Fruit fly (Drosophila melanogaster) whole organism, wandering third instar larva: ENCODE results near the gene CG10513.

Experiments
- Abd-B ChIP-seq: fragments of >200 bp; optimal IDR thresholded peaks from 2 replicates; lab custom pipeline; 2017; ENCODE audit warnings: missing biosample characterization, missing genetic modification characterization
- CG32264 ChIP-seq: fragments of 200-800 bp; sonication (Bioruptor generic); optimal IDR thresholded peaks from 2 replicates; lab custom pipeline; 2016; ENCODE audit warnings: missing biosample characterization, missing genetic modification characterization
- CG9705 ChIP-seq: fragments of 200-800 bp; sonication (Bioruptor generic); optimal IDR thresholded peaks from 2 replicates; lab custom pipeline; 2018; ENCODE audit warnings: missing biosample characterization, mild to moderate bottlenecking, missing genetic modification characterization
- CrebA ChIP-seq: fragments of 200-800 bp; sonication (Bioruptor generic); optimal IDR thresholded peaks from 2 replicates; lab custom pipeline; 2016; ENCODE audit warnings: missing biosample characterization, mild to moderate bottlenecking, missing genetic modification characterization, borderline replicate concordance
- Dfd ChIP-seq: fragments of >200 bp; optimal IDR thresholded peaks from 2 replicates; lab custom pipeline; 2017; ENCODE audit warnings: missing biosample characterization, missing genetic modification characterization
- Dif ChIP-seq: fragments of 200-275, 200-300 bp; sonication (Bioruptor generic); optimal IDR thresholded peaks from 2 replicates; lab custom pipeline; 2018; ENCODE audit warnings: missing biosample characterization, missing genetic modification characterization; ENCODE audit not compliant: partially characterized antibody
- GATAd ChIP-seq: sonication (Bioruptor generic); optimal IDR thresholded peaks from 2 replicates; lab custom pipeline; 2016; ENCODE audit warnings: missing biosample characterization, missing genetic modification characterization
- HLH106 ChIP-seq: fragments of 200-800 bp; optimal IDR thresholded peaks from 3 replicates; lab custom pipeline; 2019; ENCODE audit warnings: missing biosample characterization, mild to moderate bottlenecking, missing genetic modification characterization, moderate library complexity
- Hnf4 ChIP-seq: fragments of 200-800 bp; sonication (Bioruptor generic); optimal IDR thresholded peaks from 2 replicates; lab custom pipeline; 2016; ENCODE audit warnings: missing biosample characterization, mild to moderate bottlenecking, missing genetic modification characterization
- Hr78 ChIP-seq: fragments of >200 bp; optimal IDR thresholded peaks from 2 replicates; lab custom pipeline; 2017; ENCODE audit warnings: missing biosample characterization, missing genetic modification characterization
- Hr83 ChIP-seq: fragments of 200-300 bp; sonication (Bioruptor generic); optimal IDR thresholded peaks from 2 replicates; lab custom pipeline; 2016; ENCODE audit warnings: missing biosample characterization, mild to moderate bottlenecking, missing genetic modification characterization, moderate library complexity; ENCODE audit not compliant: poor library complexity, severe bottlenecking
- Jra ChIP-seq: sonication (Bioruptor generic); optimal IDR thresholded peaks from 2 replicates; lab custom pipeline; 2016; ENCODE audit warnings: missing biosample characterization, missing genetic modification characterization
- Mio ChIP-seq: sonication (Bioruptor generic); optimal IDR thresholded peaks from 2 replicates; lab custom pipeline; 2016; ENCODE audit warnings: missing biosample characterization, missing genetic modification characterization
- Myc ChIP-seq: fragments of >200 bp; optimal IDR thresholded peaks from 2 replicates; lab custom pipeline; 2017
- N ChIP-seq: fragments of >200 bp; optimal IDR thresholded peaks from 2 replicates; lab custom pipeline; 2018; ENCODE audit warnings: missing biosample characterization, missing external identifiers, missing genetic modification characterization
- OdsH ChIP-seq: fragments of 200-800 bp; sonication (Bioruptor generic); optimal IDR thresholded peaks from 2 replicates; lab custom pipeline; 2016; ENCODE audit warnings: missing biosample characterization, mild to moderate bottlenecking, missing genetic modification characterization
- Rel ChIP-seq, 2 experiments: fragments of 200-800 bp; sonication (Bioruptor generic) in 1 of 2; optimal IDR thresholded peaks; 2 replicates in 1 of 2; 3 replicates in 1 of 2; lab custom pipeline; 2016 to 2019; ENCODE audit warnings: mild to moderate bottlenecking in 2 of 2, missing biosample characterization in 2 of 2, missing genetic modification characterization in 2 of 2, moderate library complexity in 1 of 2
- Sp1 ChIP-seq: fragments of 200-800 bp; sonication (Bioruptor generic); optimal IDR thresholded peaks from 3 replicates; lab custom pipeline; 2019; ENCODE audit warnings: missing biosample characterization, mild to moderate bottlenecking, missing genetic modification characterization, moderate library complexity
- Vsx2 ChIP-seq: fragments of 200-300, 225-300 bp; sonication (Bioruptor generic); optimal IDR thresholded peaks from 2 replicates; lab custom pipeline; 2018; ENCODE audit warnings: missing biosample characterization, missing genetic modification characterization; ENCODE audit not compliant: partially characterized antibody
- br ChIP-seq: fragments of 200-800 bp; sonication (Bioruptor generic); optimal IDR thresholded peaks from 2 replicates; lab custom pipeline; 2016; ENCODE audit warnings: missing biosample characterization, missing genetic modification characterization
- brk ChIP-seq: fragments of 200-800 bp; sonication (Bioruptor generic); optimal IDR thresholded peaks from 2 replicates; lab custom pipeline; 2016; ENCODE audit warnings: missing biosample characterization, mild to moderate bottlenecking, missing genetic modification characterization
- dl ChIP-seq, 2 experiments: fragments of 175-275, 200-275 bp in 1 of 2; fragments of 200-275 bp in 1 of 2; sonication (Bioruptor generic); optimal IDR thresholded peaks; lab custom pipeline; 2018; ENCODE audit warnings: mild to moderate bottlenecking in 2 of 2, missing biosample characterization in 2 of 2, missing genetic modification characterization in 2 of 2, moderate library complexity in 2 of 2; ENCODE audit not compliant: partially characterized antibody in 2 of 2, insufficient read depth in 1 of 2
- dmrt93B ChIP-seq: fragments of 200-800 bp; sonication (Bioruptor generic); optimal IDR thresholded peaks from 2 replicates; lab custom pipeline; 2018; ENCODE audit warnings: missing biosample characterization, mild to moderate bottlenecking, missing genetic modification characterization
- dsf ChIP-seq: sonication (Bioruptor generic); optimal IDR thresholded peaks from 2 replicates; lab custom pipeline; 2016; ENCODE audit warnings: missing biosample characterization, missing genetic modification characterization, borderline replicate concordance
- ey ChIP-seq: fragments of 200-800 bp; sonication (Bioruptor generic); optimal IDR thresholded peaks from 2 replicates; lab custom pipeline; 2016; ENCODE audit warnings: missing biosample characterization, missing genetic modification characterization
- foxo ChIP-seq, 2 experiments: fragments of 200-800 bp; sonication (Bioruptor generic); optimal IDR thresholded peaks; 2 replicates in 1 of 2; 3 replicates in 1 of 2; lab custom pipeline; 2016 to 2017; ENCODE audit warnings: missing biosample characterization in 2 of 2, missing genetic modification characterization in 2 of 2
- fru ChIP-seq: fragments of 200-800 bp; sonication (Bioruptor generic); optimal IDR thresholded peaks from 3 replicates; lab custom pipeline; 2016; ENCODE audit warnings: missing biosample characterization, mild to moderate bottlenecking, missing genetic modification characterization
- h ChIP-seq: fragments of 200-800 bp; sonication (Bioruptor generic); optimal IDR thresholded peaks from 3 replicates; lab custom pipeline; 2016; ENCODE audit warnings: missing biosample characterization, mild to moderate bottlenecking, missing genetic modification characterization
- jim ChIP-seq: fragments of 175-275, 200-325 bp; sonication (Bioruptor generic); optimal IDR thresholded peaks from 2 replicates; lab custom pipeline; 2016; ENCODE audit warnings: missing biosample characterization, mild to moderate bottlenecking, missing genetic modification characterization
- lola ChIP-seq: fragments of >200 bp; optimal IDR thresholded peaks from 2 replicates; lab custom pipeline; 2017; ENCODE audit warnings: missing biosample characterization, missing genetic modification characterization
- pan ChIP-seq: fragments of >200 bp; optimal IDR thresholded peaks from 2 replicates; lab custom pipeline; 2017
- psq ChIP-seq: fragments of 200-800 bp; sonication (Bioruptor generic); optimal IDR thresholded peaks from 3 replicates; lab custom pipeline; 2017; ENCODE audit warnings: missing biosample characterization, mild to moderate bottlenecking, missing genetic modification characterization, moderate library complexity
- rgr ChIP-seq: fragments of 200-800 bp; sonication (Bioruptor generic); optimal IDR thresholded peaks from 3 replicates; lab custom pipeline; 2016; ENCODE audit warnings: missing biosample characterization, mild to moderate bottlenecking, missing genetic modification characterization
- sage ChIP-seq: fragments of 200-800 bp; sonication (Bioruptor generic); optimal IDR thresholded peaks from 2 replicates; lab custom pipeline; 2016; ENCODE audit warnings: missing biosample characterization, mild to moderate bottlenecking, missing genetic modification characterization
- sv ChIP-seq: fragments of 200-800 bp; sonication (Bioruptor generic); optimal IDR thresholded peaks from 3 replicates; lab custom pipeline; 2016; ENCODE audit warnings: missing biosample characterization, missing genetic modification characterization
- tai ChIP-seq: sonication (Bioruptor generic); optimal IDR thresholded peaks from 2 replicates; lab custom pipeline; 2016; ENCODE audit warnings: missing biosample characterization, missing genetic modification characterization
- usp ChIP-seq: fragments of >200 bp; optimal IDR thresholded peaks from 2 replicates; lab custom pipeline; 2017; ENCODE audit warnings: missing biosample characterization, missing genetic modification characterization
- woc ChIP-seq: sonication (Bioruptor generic); optimal IDR thresholded peaks from 2 replicates; lab custom pipeline; 2016; ENCODE audit warnings: missing biosample characterization, mild to moderate bottlenecking, missing genetic modification characterization

Gene CG10513

DNA sequence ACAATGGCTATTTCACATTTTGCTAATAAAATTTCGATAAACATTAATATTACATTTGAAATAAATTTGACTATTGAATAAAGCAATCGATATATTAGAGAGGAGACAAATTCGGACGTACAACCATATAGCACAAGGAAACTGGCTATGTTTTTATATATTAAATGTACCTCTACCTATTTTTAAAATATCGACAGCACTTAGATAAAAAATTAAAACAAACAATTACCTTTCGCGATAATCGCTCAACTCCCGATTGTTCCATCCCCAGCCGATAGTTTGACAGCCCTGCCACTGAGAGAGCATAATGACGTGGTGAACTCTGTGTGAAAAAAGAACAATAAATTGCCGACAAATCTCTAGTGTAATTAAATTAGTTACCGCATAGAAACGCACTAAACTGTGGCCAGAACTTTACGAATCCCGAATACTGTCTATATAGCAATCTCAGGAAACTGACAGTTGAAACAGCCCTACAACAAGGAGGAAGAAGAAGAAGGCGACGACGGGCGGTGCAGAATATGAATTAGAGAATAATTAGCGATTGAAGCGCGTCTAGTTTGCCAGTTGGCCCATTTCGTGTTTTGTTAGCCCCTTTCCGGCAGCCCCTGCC, 18.3 kb downstream of the CG10513 start, which contains the start of gene CG11857:
CG11857 (plus strand) TSS at position 271 of the 613 bp plus-strand sequence.
- TF ChIP-seq Dfd (GFP tag; lab: Kevin White, UChicago) = no peak
- TF ChIP-seq h (GFP tag; lab: Kevin White, UChicago) = peak; percentile 99
- TF ChIP-seq CG9705 (GFP tag; lab: Kevin White, UChicago) = peak; percentile 95
- TF ChIP-seq ey (GFP tag; lab: Kevin White, UChicago) = peak; percentile 97
- no peak for TF ChIP-seq Abd-B
- no peak for TF ChIP-seq Hr78 (GFP tag; lab: Kevin White, UChicago)
- no peak for TF ChIP-seq N (GFP tag; lab: Kevin White, UChicago)
- TF ChIP-seq usp (GFP tag; lab: Kevin White, UChicago) = no peak
- TF ChIP-seq dsf (GFP tag; lab: Kevin White, UChicago) = peak; percentile 94
- TF ChIP-seq psq = peak; percentile 94
- no peak for TF ChIP-seq tai (GFP tag; lab: Kevin White, UChicago)
- TF ChIP-seq brk (GFP tag; lab: Kevin White, UChicago) = no peak
- TF ChIP-seq br = peak; percentile 96
- TF ChIP-seq jim (GFP tag; lab: Kevin White, UChicago) = peak; percentile 43
- peak; percentile 96 for TF ChIP-seq Sp1
- TF ChIP-seq OdsH (GFP tag; lab: Kevin White, UChicago) = peak; percentile 96
- TF ChIP-seq rgr = peak; percentile 98
- TF ChIP-seq Rel (GFP tag; optimal IDR thresholded peaks at IDR 0.05; lab: Kevin White, UChicago) = peak; percentile 40
- TF ChIP-seq Rel (tag; optimal IDR thresholded peaks at IDR 0.05; lab: Kevin White, UChicago) = peak; percentile 82
- TF ChIP-seq sage (GFP tag; lab: Kevin White, UChicago) = no peak
- peak; percentile 89 to 98 for TF ChIP-seq foxo (GFP tag; optimal IDR thresholded peaks at IDR 0.05; lab: Kevin White, UChicago)
- peak; percentile 98 for TF ChIP-seq HLH106 (tag; lab: Kevin White, UChicago)
- peak; percentile 97 for TF ChIP-seq woc (GFP tag; lab: Kevin White, UChicago)
- no peak for TF ChIP-seq Vsx2
- no peak for TF ChIP-seq CrebA (GFP tag; lab: Kevin White, UChicago)
- peak; percentile 96 for TF ChIP-seq dmrt93B (GFP tag; lab: Kevin White, UChicago)
- peak; percentile 97 for TF ChIP-seq fru (GFP tag; lab: Kevin White, UChicago)
- peak; percentile 79 for TF ChIP-seq Mio (GFP tag; lab: Kevin White, UChicago)
- no peak for TF ChIP-seq dl (GFP tag; optimal IDR thresholded peaks at IDR 0.05; lab: Kevin White, UChicago; ENCODE audit: insufficient read depth in 1 of 2, partially characterized antibody in 2 of 2)
- no peak for TF ChIP-seq Dif (GFP tag; lab: Kevin White, UChicago)
- peak; percentile 98 for TF ChIP-seq Jra
- peak; percentile 93 for TF ChIP-seq CG32264 (GFP tag; lab: Kevin White, UChicago)
- peak; percentile 98 for TF ChIP-seq sv (GFP tag; lab: Kevin White, UChicago)
- TF ChIP-seq pan (lab: Kevin White, UChicago) = no peak
- TF ChIP-seq Hnf4 (GFP tag; lab: Kevin White, UChicago) = peak; percentile 99
- peak; percentile 96 for TF ChIP-seq Hr83 (GFP tag; lab: Kevin White, UChicago)
- peak; percentile 25 for TF ChIP-seq Myc (lab: Kevin White, UChicago)
- peak; percentile 94 for TF ChIP-seq GATAd
- TF ChIP-seq lola (GFP tag; lab: Kevin White, UChicago) = no peak
